Fruit fly (Drosophila melanogaster): ENCODE results near the gene CG9970.

dm6 chr3L:2879827-2880131 is 36.7 kb downstream of the CG9970 start:
- TF ChIP-seq psq (optimal IDR thresholded peaks at IDR 0.05) (no peak), Myc (optimal IDR thresholded peaks at IDR 0.05) (no peak), h (optimal IDR thresholded peaks at IDR 0.05) (no peak), ttk (optimal IDR thresholded peaks at IDR 0.05) (no peak), insv (optimal IDR thresholded peaks at IDR 0.05) (no peak), Sin3A (optimal IDR thresholded peaks at IDR 0.05) (no peak)
